Fruit fly (Drosophila melanogaster): ENCODE data around the gene phol.

The phol gene

dm6 chr3L:9489133-9489532 lies 33.1 kb upstream of the phol start, which contains the start of gene CG32036:
Gene CG32036, minus strand, starts transcription at chr3L:9489233.
- TF ChIP-seq noc (tag; optimal IDR thresholded peaks at IDR 0.05) = no peak

dm6 chr3L:9487586-9487985 lies 31.5 kb upstream of the phol start, which contains the start of gene pall:
Gene pall, minus strand, starts transcription at chr3L:9487790.
- no peak for TF ChIP-seq noc (tag; optimal IDR thresholded peaks at IDR 0.05)

dm6 chr3L:9476829-9477228 lies 20.7 kb upstream of the phol start, which contains the start of the genes Uch-L5 and Jarid2:
Gene Uch-L5, minus strand, starts transcription at chr3L:9476965.
Gene Jarid2, plus strand, starts transcription at chr3L:9477038.
- TF ChIP-seq noc (tag; optimal IDR thresholded peaks at IDR 0.05) = no peak

- no peak for TF ChIP-seq noc (tag; optimal IDR thresholded peaks at IDR 0.05)
Measured at dm6 chr3L:9471151-9471903, 15.2 kb upstream of the phol start.

- TF ChIP-seq noc (tag; optimal IDR thresholded peaks at IDR 0.05) = no peak
Measured at dm6 chr3L:9469079-9469478, 13.0 kb upstream of the phol start.

- TF ChIP-seq noc (tag; optimal IDR thresholded peaks at IDR 0.05) = peak; percentile 22
Measured at dm6 chr3L:9468261-9468890, 12.3 kb upstream of the phol start.

- TF ChIP-seq noc (tag; optimal IDR thresholded peaks at IDR 0.05) = no peak
Measured at dm6 chr3L:9467763-9468206, 11.7 kb upstream of the phol start.

dm6 chr3L:9467267-9467666 lies 11.2 kb upstream of the phol start:
- no peak for TF ChIP-seq noc (tag; optimal IDR thresholded peaks at IDR 0.05)

- TF ChIP-seq noc (tag; optimal IDR thresholded peaks at IDR 0.05) = peak; percentile 1
Measured at dm6 chr3L:9466595-9466994, 10.5 kb upstream of the phol start.

- no peak for TF ChIP-seq noc (tag; optimal IDR thresholded peaks at IDR 0.05)
Measured at dm6 chr3L:9465652-9466244, 9.7 kb upstream of the phol start.

- no peak for TF ChIP-seq noc (tag; optimal IDR thresholded peaks at IDR 0.05)
Measured at dm6 chr3L:9462794-9463193, 6.7 kb upstream of the phol start.

- peak; percentile 85 for TF ChIP-seq noc (tag; optimal IDR thresholded peaks at IDR 0.05)
Measured at dm6 chr3L:9462247-9462769, 6.2 kb upstream of the phol start.

- TF ChIP-seq noc (tag; optimal IDR thresholded peaks at IDR 0.05) = no peak
Measured at dm6 chr3L:9461670-9462246, 5.7 kb upstream of the phol start.

- TF ChIP-seq noc (tag; optimal IDR thresholded peaks at IDR 0.05) = peak; percentile 67
Measured at dm6 chr3L:9460775-9461491, 4.9 kb upstream of the phol start, which contains the start of the genes CG3434 and CG44838. Gene CG3434, minus strand, starts transcription at chr3L:9460799. Gene CG44838, plus strand, starts transcription at chr3L:9461050.

- peak; percentile 99 for TF ChIP-seq noc (tag; optimal IDR thresholded peaks at IDR 0.05)
Measured at dm6 chr3L:9457619-9458092, 1.6 kb upstream of the phol start, which contains the start of gene CG3437. Gene CG3437, minus strand, starts transcription at chr3L:9457669.

All from whole organism, larva.